Fruit fly (Drosophila melanogaster) S2 (cell line): Measurements from ENCODE around the gene Cyp4d20.

ENCODE experiments used
- CG8478 ChIP-seq: fragments of >200 bp; optimal IDR thresholded peaks from 2 replicates; lab custom pipeline; 2018
- CTCF ChIP-seq, 2 experiments: fragments of >200 bp; optimal IDR thresholded peaks; 2 replicates each; lab custom pipeline; 2018

dm6 chr3L:2468509-2468908, 9.7 kb downstream of the Cyp4d20 start:
- TF ChIP-seq CG8478 (lab: Kevin White, UChicago): no peak
- no peak for TF ChIP-seq CTCF (optimal IDR thresholded peaks at IDR 0.05; lab: Kevin White, UChicago)
